Worm (Caenorhabditis elegans) whole organism, early embryonic: Measurements from ENCODE around the gene H14N18.4.

Source experiments
- B0310.2 ChIP-seq: sonication (generic microtip); optimal IDR thresholded peaks from 2 replicates; lab custom pipeline; 2016; ENCODE audit warnings: mild to moderate bottlenecking, missing genetic modification characterization, missing compliant biosample characterization
- aly-1 ChIP-seq: sonication (generic microtip); optimal IDR thresholded peaks from 2 replicates; lab custom pipeline; 2016; ENCODE audit warnings: missing genetic modification characterization, missing compliant biosample characterization
- ama-1 ChIP-seq: fragments of 150-350 bp; optimal IDR thresholded peaks from 2 replicates; lab custom pipeline; 2014
- ceh-13 ChIP-seq: fragments of 200-800 bp; sonication (Bioruptor generic); optimal IDR thresholded peaks from 2 replicates; lab custom pipeline; 2018; ENCODE audit warnings: mild to moderate bottlenecking, missing genetic modification characterization, missing compliant biosample characterization
- ceh-36 ChIP-seq: sonication (generic microtip); optimal IDR thresholded peaks from 2 replicates; lab custom pipeline; 2016; ENCODE audit warnings: missing genetic modification characterization, inconsistent platforms, missing compliant biosample characterization
- ets-7 ChIP-seq: sonication (generic microtip); optimal IDR thresholded peaks from 2 replicates; lab custom pipeline; 2016; ENCODE audit warnings: missing genotype, missing genetic modification characterization, missing compliant biosample characterization
- flt-1 ChIP-seq: fragments of 200-800 bp; sonication (Bioruptor generic); IDR thresholded peaks from 2 replicates; pipeline ENCODE4 v1.3.6; 2022; ENCODE audit warnings: missing genetic modification characterization, missing compliant biosample characterization
- hmg-4 ChIP-seq: fragments of 200-800 bp; sonication (Bioruptor generic); optimal IDR thresholded peaks from 2 replicates; lab custom pipeline; 2018; ENCODE audit warnings: mild to moderate bottlenecking, missing genetic modification characterization, missing compliant biosample characterization
- hnd-1 ChIP-seq: sonication (generic microtip); optimal IDR thresholded peaks from 2 replicates; lab custom pipeline; 2016; ENCODE audit warnings: missing genetic modification characterization, missing compliant biosample characterization
- pes-1 ChIP-seq: fragments of 200-800 bp; sonication (Bioruptor generic); IDR thresholded peaks from 2 replicates; pipeline ENCODE4 v1.3.6; 2022; ENCODE audit warnings: missing genetic modification reagents, missing genetic modification characterization, missing compliant biosample characterization
- tbx-11 ChIP-seq: fragments of 200-800 bp; sonication (Bioruptor generic); IDR thresholded peaks from 2 replicates; pipeline ENCODE4 v1.3.6; 2022; ENCODE audit warnings: missing genetic modification characterization, missing compliant biosample characterization

ce11 chrV:8927715-8928114 is 1.1 kb downstream of the H14N18.4 start:
- no peak for TF ChIP-seq ama-1 (lab: Kevin White, UChicago)
- TF ChIP-seq pes-1 (GFP tag; lab: Robert Waterston, UW) = no peak
- TF ChIP-seq hmg-4 (GFP tag; lab: Kevin White, UChicago) = no peak
- TF ChIP-seq flt-1 (GFP tag; lab: Robert Waterston, UW) = no peak
- TF ChIP-seq ets-7 (tag; lab: Kevin White, UChicago) = no peak
- TF ChIP-seq tbx-11 (GFP tag; lab: Robert Waterston, UW) = no peak
- no peak for TF ChIP-seq ceh-36 (tag; lab: Kevin White, UChicago)
- TF ChIP-seq B0310.2 = no peak
- no peak for TF ChIP-seq hnd-1 (tag; lab: Kevin White, UChicago)
- no peak for TF ChIP-seq ceh-13 (GFP tag; lab: Kevin White, UChicago)
- no peak for TF ChIP-seq aly-1 (tag; lab: Kevin White, UChicago)
